Worm (Caenorhabditis elegans) whole organism, mixed stage, embryonic: Measurements from ENCODE around the gene F20A1.8.
"Not testable (repeated sequence)": the region's sequence is repeated elsewhere in the genome, so short reads cannot be mapped to it uniquely, and the experiment has no call there.

Experiments used
- M03D4.4 ChIP-seq: sonication (generic microtip); optimal IDR thresholded peaks from 2 replicates; lab custom pipeline; 2017; ENCODE audit warnings: mild to moderate bottlenecking, missing genetic modification characterization, missing compliant biosample characterization
- bed-3 ChIP-seq: fragments of 200-800 bp; sonication (Bioruptor generic); optimal IDR thresholded peaks from 3 replicates; lab custom pipeline; 2018; ENCODE audit warnings: mild to moderate bottlenecking, missing genetic modification characterization, moderate library complexity, missing compliant biosample characterization
- blmp-1 ChIP-seq: fragments of 150-350 bp; optimal IDR thresholded peaks from 2 replicates; lab custom pipeline; 2014; ENCODE audit warnings: missing biosample characterization, missing genetic modification characterization
- ceh-39 ChIP-seq: fragments of 150-350 bp; optimal IDR thresholded peaks from 2 replicates; lab custom pipeline; 2014; ENCODE audit warnings: missing biosample characterization, missing genetic modification characterization
- ceh-43 ChIP-seq: fragments of 200-800 bp; sonication (Bioruptor generic); optimal IDR thresholded peaks from 2 replicates; lab custom pipeline; 2018; ENCODE audit warnings: mild to moderate bottlenecking, missing genetic modification characterization, moderate library complexity, missing compliant biosample characterization
- ceh-83 ChIP-seq: fragments of 200-800 bp; sonication (Bioruptor generic); optimal IDR thresholded peaks from 2 replicates; lab custom pipeline; 2018; ENCODE audit warnings: mild to moderate bottlenecking, missing genetic modification characterization, missing compliant biosample characterization
- drap-1 ChIP-seq: fragments of 200-800 bp; sonication (Bioruptor generic); optimal IDR thresholded peaks from 3 replicates; lab custom pipeline; 2018; ENCODE audit warnings: mild to moderate bottlenecking, missing genetic modification characterization, missing compliant biosample characterization
- elt-1 ChIP-seq: sonication (generic microtip); optimal IDR thresholded peaks from 2 replicates; lab custom pipeline; 2017; ENCODE audit warnings: missing genetic modification characterization, mild to moderate bottlenecking, missing compliant biosample characterization, antibody characterized with exemption, moderate library complexity, borderline replicate concordance; ENCODE audit not compliant: insufficient read depth
- elt-3 ChIP-seq: fragments of 150-350 bp; optimal IDR thresholded peaks from 2 replicates; lab custom pipeline; 2014; ENCODE audit warnings: missing biosample characterization, missing genetic modification characterization
- ham-2 ChIP-seq: fragments of 200-800 bp; sonication (Bioruptor generic); optimal IDR thresholded peaks from 2 replicates; lab custom pipeline; 2018; ENCODE audit warnings: mild to moderate bottlenecking, missing genetic modification characterization, missing compliant biosample characterization
- hlh-1 ChIP-seq: fragments of 150-350 bp; optimal IDR thresholded peaks from 2 replicates; lab custom pipeline; 2014; ENCODE audit warnings: missing biosample characterization, missing genetic modification reagents, missing genetic modification characterization
- lin-13 ChIP-seq: fragments of 150-350 bp; optimal IDR thresholded peaks from 2 replicates; lab custom pipeline; 2014; ENCODE audit warnings: missing biosample characterization, missing genetic modification characterization
- lin-32 ChIP-seq: fragments of 200-800 bp; sonication (Bioruptor generic); optimal IDR thresholded peaks from 2 replicates; lab custom pipeline; 2018; ENCODE audit warnings: mild to moderate bottlenecking, missing genetic modification characterization, missing compliant biosample characterization
- lsy-2 ChIP-seq: fragments of 150-350 bp; optimal IDR thresholded peaks from 2 replicates; lab custom pipeline; 2014; ENCODE audit warnings: missing biosample characterization, missing genetic modification characterization
- mep-1 ChIP-seq: fragments of 150-350 bp; optimal IDR thresholded peaks from 2 replicates; lab custom pipeline; 2017; ENCODE audit warnings: missing biosample characterization, missing genetic modification reagents, missing genetic modification characterization, inconsistent platforms
- mls-2 ChIP-seq: sonication (generic microtip); optimal IDR thresholded peaks from 2 replicates; lab custom pipeline; 2016; ENCODE audit warnings: mild to moderate bottlenecking, missing genetic modification characterization, moderate library complexity, missing compliant biosample characterization
- nhr-12 ChIP-seq: fragments of 150-350 bp; optimal IDR thresholded peaks from 2 replicates; lab custom pipeline; 2014; ENCODE audit warnings: missing biosample characterization, missing genetic modification characterization
- nhr-2 ChIP-seq: fragments of 150-350 bp; optimal IDR thresholded peaks from 2 replicates; lab custom pipeline; 2014; ENCODE audit warnings: missing biosample characterization, missing genetic modification characterization
- nhr-237 ChIP-seq: fragments of 150-350 bp; optimal IDR thresholded peaks from 2 replicates; lab custom pipeline; 2014; ENCODE audit warnings: missing biosample characterization, missing genetic modification characterization
- nhr-28 ChIP-seq: fragments of 150-350 bp; optimal IDR thresholded peaks from 2 replicates; lab custom pipeline; 2014; ENCODE audit warnings: missing biosample characterization, missing genetic modification characterization
- pha-4 ChIP-seq: fragments of 150-350 bp; optimal IDR thresholded peaks from 2 replicates; lab custom pipeline; 2018; ENCODE audit warnings: missing biosample characterization, missing genetic modification reagents, missing genetic modification characterization
- sem-2 ChIP-seq: fragments of 200-800 bp; sonication (Bioruptor generic); optimal IDR thresholded peaks from 2 replicates; lab custom pipeline; 2018; ENCODE audit warnings: mild to moderate bottlenecking, missing genetic modification characterization, missing compliant biosample characterization
- tbx-8 ChIP-seq: fragments of 200-800 bp; sonication (Bioruptor generic); optimal IDR thresholded peaks from 2 replicates; lab custom pipeline; 2018; ENCODE audit warnings: mild to moderate bottlenecking, missing genetic modification characterization, moderate library complexity, missing compliant biosample characterization
- unc-120 ChIP-seq: sonication (generic microtip); optimal IDR thresholded peaks from 2 replicates; lab custom pipeline; 2017; ENCODE audit warnings: missing genetic modification characterization, missing compliant biosample characterization; ENCODE audit not compliant: poor library complexity, severe bottlenecking
- unc-39 ChIP-seq: fragments of 150-350 bp; optimal IDR thresholded peaks from 2 replicates; lab custom pipeline; 2014; ENCODE audit warnings: missing biosample characterization, missing genetic modification characterization
- zip-8 ChIP-seq: fragments of 150-350 bp; optimal IDR thresholded peaks from 2 replicates; lab custom pipeline; 2014; ENCODE audit warnings: missing biosample characterization, missing genetic modification characterization
- ztf-11 ChIP-seq: fragments of 150-350 bp; optimal IDR thresholded peaks from 2 replicates; lab custom pipeline; 2014; ENCODE audit warnings: missing biosample characterization, missing genetic modification characterization

The F20A1.8 gene

DNA sequence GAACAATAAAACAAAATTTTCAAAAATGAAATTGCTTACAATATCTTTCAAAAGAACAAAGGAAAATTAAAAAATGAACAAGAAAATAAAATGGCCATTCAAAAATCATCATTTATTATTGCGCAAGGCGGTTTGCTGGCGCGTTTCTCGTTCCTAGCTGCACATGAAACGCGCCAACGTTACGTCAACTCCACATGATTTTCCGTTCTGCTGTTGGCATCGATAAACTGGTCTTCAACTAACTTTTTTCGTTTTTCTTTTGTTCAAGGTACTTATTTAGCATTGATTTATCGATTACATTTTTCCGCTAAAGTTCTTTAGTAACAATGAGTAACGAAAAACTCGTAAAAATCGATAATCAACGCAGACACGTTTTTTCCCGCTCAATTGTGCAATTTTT, 13.0 kb upstream of the F20A1.8 start, which contains the start of the genes Y57E12AL.6 and Y57E12AL.1 (continued):
- TF ChIP-seq elt-3 (no peak), elt-1 (tag; lab: Kevin White, UChicago) (no peak), ceh-83 (no peak), nhr-237 (tag; lab: Kevin White, UChicago) (peak; percentile 67), unc-39 (tag; lab: Kevin White, UChicago) (no peak), lin-32 (GFP tag; lab: Kevin White, UChicago) (peak; percentile 12), bed-3 (GFP tag; lab: Kevin White, UChicago) (peak; percentile 39)
- TF ChIP-seq, all 35 proteins: peak for 21

DNA sequence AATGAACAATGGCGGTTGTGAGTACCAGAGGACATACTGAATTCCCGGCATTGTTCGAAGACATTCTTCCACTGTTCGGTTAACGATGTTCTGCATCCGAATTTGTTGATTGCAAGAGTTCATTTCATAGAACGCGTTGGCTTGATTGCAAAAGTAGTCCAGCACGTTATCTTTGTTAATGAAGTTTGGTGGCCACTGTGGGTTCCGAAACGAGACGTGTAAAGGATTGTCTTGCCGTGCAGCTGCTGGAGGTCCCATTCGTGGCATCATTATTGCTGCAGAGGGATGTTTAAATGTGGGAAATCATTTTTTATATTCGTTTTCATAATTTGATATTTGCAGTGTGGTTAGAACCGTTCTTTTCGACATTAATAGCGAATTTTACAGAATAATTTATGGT, 11.9 kb upstream of the F20A1.8 start, which contains the start of gene mdt-6:
Gene mdt-6 (minus strand): TSS at position 275 of the 400 bp plus-strand sequence.
- TF ChIP-seq hlh-1 (no peak), nhr-12 (tag; lab: Kevin White, UChicago) (no peak), drap-1 (GFP tag; lab: Kevin White, UChicago) (no peak), zip-8 (no peak), elt-3 (no peak), M03D4.4 (tag; lab: Kevin White, UChicago) (no peak), sem-2 (no peak), ceh-39 (tag; lab: Kevin White, UChicago) (no peak), lin-13 (tag; lab: Kevin White, UChicago) (no peak), unc-39 (tag; lab: Kevin White, UChicago) (no peak), elt-1 (tag; lab: Kevin White, UChicago) (no peak), pha-4 (tag; lab: Kevin White, UChicago) (no peak), blmp-1 (tag; lab: Kevin White, UChicago) (no peak), mep-1 (tag; lab: Kevin White, UChicago) (no peak), nhr-28 (tag; lab: Kevin White, UChicago) (no peak), unc-120 (tag; lab: Kevin White, UChicago) (no peak), ham-2 (no peak), nhr-2 (tag; lab: Kevin White, UChicago) (no peak), lsy-2 (tag; lab: Kevin White, UChicago) (no peak), ceh-43 (GFP tag; lab: Kevin White, UChicago) (no peak)

DNA sequence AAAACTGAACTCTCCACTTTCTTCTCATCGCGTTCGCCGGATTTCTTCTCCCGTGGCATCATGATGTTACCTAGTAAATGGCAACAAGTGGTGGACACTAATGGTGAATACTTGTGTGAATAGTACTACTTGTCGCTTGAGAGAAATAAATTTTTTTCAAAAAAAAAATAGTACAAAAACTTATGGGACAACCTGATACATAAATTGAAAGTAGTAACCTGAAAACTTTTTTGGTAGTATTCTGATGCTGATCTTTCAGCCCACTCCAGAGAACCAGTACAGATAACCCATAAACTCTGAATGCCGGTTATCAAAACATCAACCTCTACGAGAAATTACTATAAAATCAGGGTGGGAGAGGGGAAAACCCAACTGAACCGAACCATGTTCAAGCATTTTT, 10.4 kb upstream of the F20A1.8 start, which contains the start of gene Y57E12AL.2:
Gene Y57E12AL.2 (plus strand): TSS at position 301 of the 400 bp plus-strand sequence.
- TF ChIP-seq pha-4, unc-39, nhr-2 (tag; lab: Kevin White, UChicago): not testable (repeated sequence)

DNA sequence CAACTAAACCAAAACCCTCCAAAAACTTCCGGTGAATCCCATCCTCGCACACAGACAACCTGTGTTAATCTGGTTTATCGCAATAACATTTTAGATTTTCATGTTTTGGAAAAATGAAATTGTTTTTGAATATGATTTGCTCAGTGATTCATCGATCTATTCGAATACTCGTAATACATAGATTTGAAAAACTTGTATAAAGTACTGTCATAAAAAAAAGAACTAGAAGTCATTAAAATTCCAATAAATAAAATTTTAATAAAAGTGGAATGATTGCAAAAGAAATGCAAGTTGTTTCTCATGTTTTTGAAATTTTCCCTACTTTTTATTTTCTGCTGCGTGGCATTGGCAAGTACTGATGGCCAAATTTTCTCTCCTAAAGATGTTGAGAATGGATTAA, 7.2 kb upstream of the F20A1.8 start, which contains the start of gene spig-8:
Gene spig-8 (plus strand): TSS at position 301 of the 400 bp plus-strand sequence.
- no peak for TF ChIP-seq lsy-2 (tag; lab: Kevin White, UChicago)

DNA sequence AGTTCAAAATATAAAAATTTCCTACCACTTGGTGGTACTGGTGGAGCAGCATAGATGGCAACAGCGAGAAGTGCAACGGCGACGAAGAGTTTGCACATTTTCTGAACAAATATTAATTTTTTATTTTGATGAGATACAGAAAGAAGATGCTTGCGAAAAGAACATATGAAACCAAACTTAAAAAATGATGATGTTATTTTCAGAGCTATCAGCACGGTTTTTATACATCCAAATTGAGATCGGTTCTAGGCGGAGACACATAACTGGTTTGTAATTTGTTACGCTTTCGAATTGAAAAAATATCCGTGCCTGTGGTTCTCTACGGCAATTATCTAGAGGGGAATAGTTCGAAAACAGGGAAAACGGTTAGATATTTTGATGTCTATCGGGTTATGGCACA, 5.7 kb upstream of the F20A1.8 start, which contains the start of gene txt-17:
Gene txt-17 (minus strand): TSS at position 101 of the 400 bp plus-strand sequence.
- TF ChIP-seq pha-4 (tag; lab: Kevin White, UChicago) (no peak), unc-120 (tag; lab: Kevin White, UChicago) (no peak), ceh-83 (no peak), elt-1 (tag; lab: Kevin White, UChicago) (no peak), ztf-11 (tag; lab: Kevin White, UChicago) (no peak), nhr-12 (tag; lab: Kevin White, UChicago) (no peak), mls-2 (tag; lab: Kevin White, UChicago) (no peak), sem-2 (no peak), blmp-1 (tag; lab: Kevin White, UChicago) (no peak), nhr-237 (tag; lab: Kevin White, UChicago) (no peak), lin-32 (GFP tag; lab: Kevin White, UChicago) (no peak), nhr-2 (tag; lab: Kevin White, UChicago) (no peak), ceh-39 (tag; lab: Kevin White, UChicago) (no peak), ceh-43 (GFP tag; lab: Kevin White, UChicago) (no peak), unc-39 (tag; lab: Kevin White, UChicago) (no peak), tbx-8 (GFP tag; lab: Kevin White, UChicago) (no peak), drap-1 (GFP tag; lab: Kevin White, UChicago) (no peak)
